Worm (Caenorhabditis elegans) whole organism, midembryonic: Measurements from ENCODE around the gene H28G03.2.

Experiments used
- T22C8.4 ChIP-seq: fragments of 200-800 bp; sonication (Bioruptor generic); IDR thresholded peaks from 2 replicates; pipeline ENCODE4 v1.3.6; 2022; ENCODE audit warnings: missing genetic modification characterization, missing compliant biosample characterization
- cog-1 ChIP-seq: sonication (generic microtip); optimal IDR thresholded peaks from 2 replicates; lab custom pipeline; 2016; ENCODE audit warnings: missing genetic modification characterization, missing compliant biosample characterization
- flt-1 ChIP-seq: fragments of 200-800 bp; sonication (Bioruptor generic); IDR thresholded peaks from 2 replicates; pipeline ENCODE4 v1.3.6; 2022; ENCODE audit warnings: missing genetic modification characterization, missing compliant biosample characterization
- klf-2 ChIP-seq: fragments of 200-800 bp; sonication (Bioruptor generic); conservative IDR thresholded peaks from 2 replicates; pipeline ENCODE4 v1.3.6; 2022; ENCODE audit warnings: missing genetic modification reagents, missing genetic modification characterization, missing compliant biosample characterization
- med-1 ChIP-seq: sonication (generic microtip); optimal IDR thresholded peaks from 2 replicates; lab custom pipeline; 2017; ENCODE audit warnings: missing genetic modification characterization, mild to moderate bottlenecking, missing compliant biosample characterization, antibody characterized with exemption, missing genetic modification reagents; ENCODE audit not compliant: insufficient read depth
- ref-1 ChIP-seq: fragments of 200-800 bp; sonication (Bioruptor generic); conservative IDR thresholded peaks from 2 replicates; pipeline ENCODE4 v1.3.6; 2022; ENCODE audit warnings: missing genetic modification reagents, missing genetic modification characterization, missing compliant biosample characterization
- tab-1 ChIP-seq: fragments of 200-800 bp; sonication (Bioruptor generic); IDR thresholded peaks from 2 replicates; pipeline ENCODE4 v1.3.6; 2022; ENCODE audit warnings: missing genetic modification characterization, missing compliant biosample characterization
- ztf-23 ChIP-seq: fragments of 200-800 bp; sonication (Bioruptor generic); IDR thresholded peaks from 2 replicates; pipeline ENCODE4 v1.3.6; 2022; ENCODE audit warnings: missing genetic modification reagents, missing genetic modification characterization, missing compliant biosample characterization
- ztf-29 ChIP-seq: fragments of 200-800 bp; sonication (Bioruptor generic); IDR thresholded peaks from 2 replicates; pipeline ENCODE4 v1.3.6; 2022; ENCODE audit warnings: missing genetic modification reagents, missing genetic modification characterization, missing compliant biosample characterization

H28G03.2 gene

DNA sequence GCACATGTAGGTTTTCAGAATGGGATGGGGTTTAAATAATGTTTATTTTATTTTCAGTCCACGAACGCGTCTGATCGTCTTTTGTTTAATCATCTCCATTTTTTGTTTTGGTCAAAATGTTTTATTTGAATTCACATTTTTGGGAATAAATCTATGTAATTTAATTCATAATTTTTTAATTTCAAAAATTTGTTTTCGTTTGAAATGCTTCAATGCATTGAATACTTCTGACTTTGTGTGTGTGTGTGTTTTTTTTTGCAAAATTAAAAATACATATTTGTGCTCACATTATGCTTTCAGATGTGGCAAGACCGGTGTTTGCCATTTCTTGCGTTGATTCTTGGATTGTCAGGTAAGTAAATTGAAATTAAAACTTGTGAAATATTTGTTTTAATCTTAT lies 49.3 kb downstream of the H28G03.2 start, which contains the start of gene nspg-13:
nspg-13 (plus strand) TSS at position 301 of the 400 bp plus-strand sequence.
- TF ChIP-seq ztf-29 (GFP tag; lab: Robert Waterston, UW) (no peak), klf-2 (GFP tag; lab: Robert Waterston, UW) (no peak), tab-1 (no peak), ztf-23 (GFP tag; lab: Robert Waterston, UW) (no peak), flt-1 (GFP tag; lab: Robert Waterston, UW) (no peak), cog-1 (tag; lab: Kevin White, UChicago) (no peak), med-1 (GFP tag; lab: Kevin White, UChicago) (no peak)

DNA sequence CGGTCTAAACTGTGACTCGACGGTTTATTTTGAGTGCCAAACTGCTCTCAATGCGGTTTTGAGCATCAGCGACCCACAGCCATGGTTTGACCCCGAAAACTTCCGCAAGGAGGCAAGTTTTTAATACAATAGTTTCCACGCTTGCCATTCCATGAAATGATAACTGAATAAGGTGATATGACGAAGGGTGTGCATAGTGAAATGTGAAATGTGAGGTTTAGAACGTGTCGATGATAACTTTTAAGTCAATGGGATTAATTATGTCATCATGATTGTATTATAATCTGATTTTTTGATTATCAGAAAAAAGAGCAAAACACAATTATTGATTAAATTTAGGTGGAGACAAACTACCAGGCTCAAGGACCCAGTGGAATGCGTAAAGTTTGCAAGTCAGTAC lies 49.8 kb downstream of the H28G03.2 start:
- TF ChIP-seq klf-2 (GFP tag; lab: Robert Waterston, UW) = no peak
- TF ChIP-seq flt-1 (GFP tag; lab: Robert Waterston, UW) = no peak

DNA sequence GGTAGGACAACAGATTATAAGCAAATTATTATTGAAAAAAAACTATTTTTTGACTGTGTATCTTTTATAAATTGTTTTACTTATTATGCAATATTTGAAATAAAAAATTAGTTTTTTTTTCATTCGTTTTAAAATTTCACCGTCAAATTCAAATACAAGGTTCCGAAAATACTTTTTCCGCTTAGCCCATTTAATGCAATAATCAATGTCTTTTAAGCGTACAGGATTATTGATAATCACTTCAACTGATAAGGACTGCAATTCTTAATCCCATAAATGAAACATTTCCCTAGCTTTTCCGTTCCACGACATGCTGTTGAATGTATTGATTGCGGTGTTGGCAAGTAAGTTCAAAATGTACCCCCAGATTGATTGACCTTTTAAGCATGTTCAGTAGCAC lies 51.4 kb downstream of the H28G03.2 start, which contains the start of gene nspg-12:
nspg-12 (plus strand) TSS at position 301 of the 400 bp plus-strand sequence.
- no peak for TF ChIP-seq ztf-23 (GFP tag; lab: Robert Waterston, UW)
- TF ChIP-seq flt-1 (GFP tag; lab: Robert Waterston, UW) = no peak
- no peak for TF ChIP-seq T22C8.4 (GFP tag; lab: Robert Waterston, UW)
- TF ChIP-seq cog-1 (tag; lab: Kevin White, UChicago) = no peak
- TF ChIP-seq ref-1 (GFP tag; lab: Robert Waterston, UW) = no peak
- no peak for TF ChIP-seq klf-2 (GFP tag; lab: Robert Waterston, UW)
- no peak for TF ChIP-seq ztf-29 (GFP tag; lab: Robert Waterston, UW)
- no peak for TF ChIP-seq tab-1

DNA sequence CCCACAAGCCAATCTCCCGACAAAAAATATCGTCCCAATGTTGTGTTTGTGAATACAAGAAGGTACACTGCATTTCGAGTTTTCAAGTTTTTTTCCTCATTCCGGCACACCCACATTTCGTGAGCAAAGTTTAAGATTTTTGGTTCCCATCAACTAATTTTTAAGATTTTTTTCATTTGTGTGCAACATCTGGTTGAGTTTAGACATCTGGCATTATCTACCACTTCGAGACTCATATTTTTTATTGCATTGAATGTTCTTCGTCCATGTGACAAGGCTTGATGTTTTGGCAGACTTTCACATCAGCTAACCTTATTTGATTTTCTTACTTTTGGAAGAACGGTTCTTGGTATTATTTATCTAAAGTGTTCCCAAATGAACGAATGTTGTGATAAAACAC lies 54.8 kb downstream of the H28G03.2 start:
- TF ChIP-seq flt-1 (GFP tag; lab: Robert Waterston, UW) = no peak
- no peak for TF ChIP-seq klf-2 (GFP tag; lab: Robert Waterston, UW)
- TF ChIP-seq cog-1 (tag; lab: Kevin White, UChicago) = no peak
- TF ChIP-seq tab-1 = no peak
- TF ChIP-seq T22C8.4 (GFP tag; lab: Robert Waterston, UW) = no peak
- no peak for TF ChIP-seq ref-1 (GFP tag; lab: Robert Waterston, UW)
- no peak for TF ChIP-seq med-1 (GFP tag; lab: Kevin White, UChicago)

DNA sequence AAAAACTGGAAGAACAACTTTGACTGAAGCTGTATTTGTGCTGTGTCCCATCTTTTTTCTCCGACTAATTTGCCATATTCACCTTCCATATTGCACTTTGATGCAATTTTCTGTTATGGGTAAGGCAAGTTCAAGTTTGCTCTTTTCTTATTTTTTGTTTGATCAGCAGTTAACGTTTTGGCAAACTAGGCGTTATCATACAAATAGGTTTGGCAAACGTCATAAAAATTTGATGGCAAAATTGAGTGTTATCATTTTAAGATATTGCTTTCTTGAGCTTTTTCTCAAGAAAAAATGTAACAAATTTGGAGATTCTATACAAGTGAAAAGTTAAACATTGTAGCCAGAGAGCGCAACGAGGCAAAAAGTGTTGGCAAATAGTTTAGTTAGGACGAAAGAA lies 56.5 kb downstream of the H28G03.2 start:
- TF ChIP-seq cog-1 (tag; lab: Kevin White, UChicago) = no peak
- TF ChIP-seq ztf-29 (GFP tag; lab: Robert Waterston, UW) = no peak
- no peak for TF ChIP-seq ztf-23 (GFP tag; lab: Robert Waterston, UW)
- TF ChIP-seq med-1 (GFP tag; lab: Kevin White, UChicago) = no peak

DNA sequence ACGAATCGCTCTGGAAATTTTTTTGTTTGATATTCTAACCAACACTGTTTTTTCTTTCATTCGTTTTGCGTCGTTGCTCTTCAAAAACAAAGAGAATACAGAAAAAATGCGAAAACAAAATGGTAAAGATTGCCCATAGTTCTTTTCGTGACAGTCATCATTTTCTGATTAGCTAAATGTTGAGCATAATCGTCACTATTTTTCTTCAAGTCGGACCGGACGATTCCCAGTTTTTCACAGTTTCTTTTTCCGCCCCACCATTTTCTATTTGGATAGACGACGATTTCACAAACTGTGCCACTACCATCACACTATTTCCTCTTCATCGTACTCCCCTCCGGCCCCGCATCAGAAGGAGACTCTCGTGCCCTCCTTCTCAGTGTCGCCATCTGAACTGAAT lies 58.0 kb downstream of the H28G03.2 start:
- TF ChIP-seq flt-1 (GFP tag; lab: Robert Waterston, UW) = no peak
- no peak for TF ChIP-seq med-1 (GFP tag; lab: Kevin White, UChicago)
- no peak for TF ChIP-seq T22C8.4 (GFP tag; lab: Robert Waterston, UW)
- TF ChIP-seq tab-1 = no peak
- no peak for TF ChIP-seq ztf-29 (GFP tag; lab: Robert Waterston, UW)
- no peak for TF ChIP-seq ztf-23 (GFP tag; lab: Robert Waterston, UW)
- no peak for TF ChIP-seq cog-1 (tag; lab: Kevin White, UChicago)
- TF ChIP-seq klf-2 (GFP tag; lab: Robert Waterston, UW) = no peak
- no peak for TF ChIP-seq ref-1 (GFP tag; lab: Robert Waterston, UW)

DNA sequence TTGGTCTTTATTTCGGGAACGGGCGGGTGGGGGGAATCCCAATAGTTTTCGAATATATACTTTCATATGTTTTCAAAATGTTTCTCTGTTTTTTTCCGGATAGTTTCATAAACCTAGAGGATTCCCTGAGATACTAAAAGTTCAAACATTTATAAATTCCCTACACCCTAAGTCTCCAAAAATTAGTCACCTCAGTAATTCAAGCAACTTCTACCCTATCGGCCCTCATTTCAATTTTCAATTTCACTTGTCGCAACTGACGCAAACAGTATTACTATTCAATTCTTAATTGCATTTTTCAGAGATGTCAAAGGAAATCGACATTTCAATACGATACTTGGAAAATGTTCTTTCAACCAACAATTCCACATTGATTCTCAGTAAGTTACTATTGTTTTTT lies 58.5 kb downstream of the H28G03.2 start, which contains the start of gene Y34B4A.4:
Y34B4A.4 (plus strand) TSS at position 301 of the 400 bp plus-strand sequence.
- TF ChIP-seq cog-1 (tag; lab: Kevin White, UChicago) (no peak), ref-1 (GFP tag; lab: Robert Waterston, UW) (no peak), ztf-29 (GFP tag; lab: Robert Waterston, UW) (no peak), T22C8.4 (GFP tag; lab: Robert Waterston, UW) (no peak), klf-2 (GFP tag; lab: Robert Waterston, UW) (no peak), flt-1 (GFP tag; lab: Robert Waterston, UW) (no peak), tab-1 (no peak), ztf-23 (GFP tag; lab: Robert Waterston, UW) (no peak), med-1 (GFP tag; lab: Kevin White, UChicago) (no peak)

DNA sequence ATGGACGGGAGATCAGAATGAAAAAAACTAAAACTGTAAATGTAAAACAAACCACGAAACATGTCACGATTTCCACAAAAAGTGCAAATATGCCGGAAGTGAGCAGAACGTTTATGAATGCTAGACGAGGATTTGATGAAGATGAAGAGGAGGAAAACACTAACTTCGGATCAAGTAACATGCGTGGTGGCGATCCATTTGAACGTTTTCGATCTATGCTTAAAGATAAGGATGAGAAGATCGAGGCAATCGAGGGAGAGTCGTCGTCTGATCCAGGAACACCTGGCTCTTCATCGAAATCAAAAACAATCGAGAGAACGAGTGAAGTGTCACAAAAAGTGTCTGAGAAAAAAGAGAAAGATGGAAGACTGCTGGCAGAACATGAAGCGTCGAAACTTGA lies 59.8 kb downstream of the H28G03.2 start:
- TF ChIP-seq ref-1 (GFP tag; lab: Robert Waterston, UW) = no peak
- TF ChIP-seq tab-1 = no peak
- no peak for TF ChIP-seq T22C8.4 (GFP tag; lab: Robert Waterston, UW)
- no peak for TF ChIP-seq klf-2 (GFP tag; lab: Robert Waterston, UW)
- no peak for TF ChIP-seq ztf-29 (GFP tag; lab: Robert Waterston, UW)
- TF ChIP-seq ztf-23 (GFP tag; lab: Robert Waterston, UW) = no peak
- TF ChIP-seq cog-1 (tag; lab: Kevin White, UChicago) = no peak
- TF ChIP-seq flt-1 (GFP tag; lab: Robert Waterston, UW) = no peak
- TF ChIP-seq med-1 (GFP tag; lab: Kevin White, UChicago) = no peak
